Fruit fly (Drosophila melanogaster): Measurements from ENCODE around the gene snk.

The snk gene

dm6 chr3R:13075728-13076127, 33.2 kb upstream of the snk start:
- TF ChIP-seq cic (GFP tag; optimal IDR thresholded peaks at IDR 0.05) = no peak
- TF ChIP-seq CG14711 (tag; optimal IDR thresholded peaks at IDR 0.05) = no peak
- no peak for TF ChIP-seq pad (GFP tag; optimal IDR thresholded peaks at IDR 0.05)
- TF ChIP-seq ovo (GFP tag; optimal IDR thresholded peaks at IDR 0.05) = no peak
- no peak for TF ChIP-seq Mnt (GFP tag; optimal IDR thresholded peaks at IDR 0.05)
- no peak for TF ChIP-seq CG11617 (GFP tag; optimal IDR thresholded peaks at IDR 0.05)
- no peak for TF ChIP-seq tj (GFP tag; optimal IDR thresholded peaks at IDR 0.05)
- no peak for TF ChIP-seq Clk (GFP tag; optimal IDR thresholded peaks at IDR 0.05)
- TF ChIP-seq CG12768 (GFP tag; optimal IDR thresholded peaks at IDR 0.05) = no peak
- TF ChIP-seq CG1620 (GFP tag; optimal IDR thresholded peaks at IDR 0.05) = no peak
- TF ChIP-seq bab1 (GFP tag; optimal IDR thresholded peaks at IDR 0.05) = no peak
- TF ChIP-seq CG7045 (GFP tag; optimal IDR thresholded peaks at IDR 0.05) = no peak
- TF ChIP-seq cnc (optimal IDR thresholded peaks at IDR 0.05) = no peak
- TF ChIP-seq kay (GFP tag; ENCODE audit: borderline replicate concordance) = no peak
- no peak for TF ChIP-seq CG5204 (GFP tag; optimal IDR thresholded peaks at IDR 0.05)
- TF ChIP-seq Hr96 (GFP tag; optimal IDR thresholded peaks at IDR 0.05) = no peak
- TF ChIP-seq CG7101 (tag; optimal IDR thresholded peaks at IDR 0.05) = no peak
- TF ChIP-seq toe (GFP tag; optimal IDR thresholded peaks at IDR 0.05) = no peak

- TF ChIP-seq bab1 (GFP tag; optimal IDR thresholded peaks at IDR 0.05) (no peak), CG1620 (GFP tag; optimal IDR thresholded peaks at IDR 0.05) (no peak), kay (GFP tag; ENCODE audit: borderline replicate concordance) (no peak), CG12768 (GFP tag; optimal IDR thresholded peaks at IDR 0.05) (no peak), CG5204 (GFP tag; optimal IDR thresholded peaks at IDR 0.05) (no peak), Hr96 (GFP tag; optimal IDR thresholded peaks at IDR 0.05) (no peak), CG11617 (GFP tag; optimal IDR thresholded peaks at IDR 0.05) (no peak), CG7101 (tag; optimal IDR thresholded peaks at IDR 0.05) (no peak), toe (GFP tag; optimal IDR thresholded peaks at IDR 0.05) (no peak), CG33017 (tag; optimal IDR thresholded peaks at IDR 0.05) (no peak), cnc (optimal IDR thresholded peaks at IDR 0.05) (no peak), Clk (GFP tag; optimal IDR thresholded peaks at IDR 0.05) (no peak), cic (GFP tag; optimal IDR thresholded peaks at IDR 0.05) (no peak), tj (GFP tag; optimal IDR thresholded peaks at IDR 0.05) (no peak), ovo (GFP tag; optimal IDR thresholded peaks at IDR 0.05) (no peak)
Measured at dm6 chr3R:13074588-13074987, 32.0 kb upstream of the snk start.

dm6 chr3R:13073174-13073573, 30.6 kb upstream of the snk start:
- TF ChIP-seq toe (GFP tag; optimal IDR thresholded peaks at IDR 0.05) = no peak
- TF ChIP-seq CG33017 (tag; optimal IDR thresholded peaks at IDR 0.05) = no peak
- no peak for TF ChIP-seq Hr96 (GFP tag; optimal IDR thresholded peaks at IDR 0.05)
- TF ChIP-seq CG7045 (GFP tag; optimal IDR thresholded peaks at IDR 0.05) = no peak
- TF ChIP-seq CG14711 (tag; optimal IDR thresholded peaks at IDR 0.05) = no peak
- no peak for TF ChIP-seq pad (GFP tag; optimal IDR thresholded peaks at IDR 0.05)
- TF ChIP-seq kay (GFP tag; ENCODE audit: borderline replicate concordance) = no peak
- no peak for TF ChIP-seq CG7101 (tag; optimal IDR thresholded peaks at IDR 0.05)
- TF ChIP-seq CG5204 (GFP tag; optimal IDR thresholded peaks at IDR 0.05) = no peak
- no peak for TF ChIP-seq CG12768 (GFP tag; optimal IDR thresholded peaks at IDR 0.05)
- no peak for TF ChIP-seq Clk (GFP tag; optimal IDR thresholded peaks at IDR 0.05)
- no peak for TF ChIP-seq bab1 (GFP tag; optimal IDR thresholded peaks at IDR 0.05)
- TF ChIP-seq CG1620 (GFP tag; optimal IDR thresholded peaks at IDR 0.05) = no peak

dm6 chr3R:13072052-13072451, 29.5 kb upstream of the snk start:
- TF ChIP-seq ovo (GFP tag; optimal IDR thresholded peaks at IDR 0.05) (no peak), bab1 (GFP tag; optimal IDR thresholded peaks at IDR 0.05) (no peak), CG1620 (GFP tag; optimal IDR thresholded peaks at IDR 0.05) (no peak), Mnt (GFP tag; optimal IDR thresholded peaks at IDR 0.05) (no peak), toe (GFP tag; optimal IDR thresholded peaks at IDR 0.05) (no peak), cic (GFP tag; optimal IDR thresholded peaks at IDR 0.05) (no peak), pad (GFP tag; optimal IDR thresholded peaks at IDR 0.05) (no peak), Clk (GFP tag; optimal IDR thresholded peaks at IDR 0.05) (no peak), CG12768 (GFP tag; optimal IDR thresholded peaks at IDR 0.05) (no peak), CG5204 (GFP tag; optimal IDR thresholded peaks at IDR 0.05) (no peak), cnc (optimal IDR thresholded peaks at IDR 0.05) (no peak), CG14711 (tag; optimal IDR thresholded peaks at IDR 0.05) (no peak), tj (GFP tag; optimal IDR thresholded peaks at IDR 0.05) (no peak), CG33017 (tag; optimal IDR thresholded peaks at IDR 0.05) (no peak), kay (GFP tag; ENCODE audit: borderline replicate concordance) (no peak), CG11617 (GFP tag; optimal IDR thresholded peaks at IDR 0.05) (no peak), Hr96 (GFP tag; optimal IDR thresholded peaks at IDR 0.05) (no peak), CG7045 (GFP tag; optimal IDR thresholded peaks at IDR 0.05) (no peak)

dm6 chr3R:13070011-13070619, 27.5 kb upstream of the snk start:
- TF ChIP-seq CG7101 (tag; optimal IDR thresholded peaks at IDR 0.05) (no peak), bab1 (GFP tag; optimal IDR thresholded peaks at IDR 0.05) (no peak), CG33017 (tag; optimal IDR thresholded peaks at IDR 0.05) (no peak), ovo (GFP tag; optimal IDR thresholded peaks at IDR 0.05) (no peak), Hr96 (GFP tag; optimal IDR thresholded peaks at IDR 0.05) (no peak), cnc (optimal IDR thresholded peaks at IDR 0.05) (no peak), cic (GFP tag; optimal IDR thresholded peaks at IDR 0.05) (no peak)

- TF ChIP-seq bab1 (GFP tag; optimal IDR thresholded peaks at IDR 0.05) (no peak), CG12768 (GFP tag; optimal IDR thresholded peaks at IDR 0.05) (no peak), toe (GFP tag; optimal IDR thresholded peaks at IDR 0.05) (no peak), Crg-1 (GFP tag; optimal IDR thresholded peaks at IDR 0.05) (no peak), CG5204 (GFP tag; optimal IDR thresholded peaks at IDR 0.05) (no peak), Mnt (GFP tag; optimal IDR thresholded peaks at IDR 0.05) (no peak), CG14711 (tag; optimal IDR thresholded peaks at IDR 0.05) (peak; percentile 40), cic (GFP tag; optimal IDR thresholded peaks at IDR 0.05) (no peak), Clk (GFP tag; optimal IDR thresholded peaks at IDR 0.05) (no peak), ovo (GFP tag; optimal IDR thresholded peaks at IDR 0.05) (no peak), Hr96 (GFP tag; optimal IDR thresholded peaks at IDR 0.05) (no peak), CG7101 (tag; optimal IDR thresholded peaks at IDR 0.05) (peak; percentile 62), pad (GFP tag; optimal IDR thresholded peaks at IDR 0.05) (peak; percentile 6), cnc (optimal IDR thresholded peaks at IDR 0.05) (no peak), CG1620 (GFP tag; optimal IDR thresholded peaks at IDR 0.05) (no peak), tj (GFP tag; optimal IDR thresholded peaks at IDR 0.05) (no peak), CG7045 (GFP tag; optimal IDR thresholded peaks at IDR 0.05) (no peak), kay (GFP tag; ENCODE audit: borderline replicate concordance) (peak; percentile 74), CG11617 (GFP tag; optimal IDR thresholded peaks at IDR 0.05) (no peak), CG33017 (tag; optimal IDR thresholded peaks at IDR 0.05) (no peak)
Measured at dm6 chr3R:13068022-13068421, 25.5 kb upstream of the snk start.

Data from whole organism, adult.